Worm (Caenorhabditis elegans) whole organism, L2 larva: ENCODE data around the gene srt-37.

Source experiments
- ama-1 ChIP-seq: fragments of 150-350 bp; optimal IDR thresholded peaks from 2 replicates; lab custom pipeline; 2018; ENCODE audit warnings: inconsistent platforms
- ceh-16 ChIP-seq: fragments of 150-350 bp; optimal IDR thresholded peaks from 2 replicates; lab custom pipeline; 2014; ENCODE audit warnings: missing biosample characterization, missing genetic modification characterization
- ceh-82 ChIP-seq: fragments of 150-350 bp; optimal IDR thresholded peaks from 2 replicates; lab custom pipeline; 2014; ENCODE audit warnings: missing biosample characterization, missing genetic modification characterization
- dmd-4 ChIP-seq: sonication (generic microtip); optimal IDR thresholded peaks from 2 replicates; lab custom pipeline; 2017; ENCODE audit warnings: missing biosample characterization, missing genetic modification characterization
- fos-1 ChIP-seq: fragments of 150-350 bp; optimal IDR thresholded peaks from 2 replicates; lab custom pipeline; 2014; ENCODE audit warnings: missing biosample characterization, missing genetic modification characterization
- lsy-2 ChIP-seq, 2 experiments: fragments of 150-350 bp in 1 of 2; sonication (generic microtip) in 1 of 2; optimal IDR thresholded peaks; 2 replicates each; lab custom pipeline; 2014 to 2017; ENCODE audit warnings: missing biosample characterization in 2 of 2, missing genetic modification characterization in 2 of 2
- nhr-10 ChIP-seq: sonication (generic microtip); optimal IDR thresholded peaks from 2 replicates; lab custom pipeline; 2017; ENCODE audit warnings: missing biosample characterization, missing genetic modification characterization
- nhr-11 ChIP-seq: fragments of 150-350 bp; optimal IDR thresholded peaks from 2 replicates; lab custom pipeline; 2014; ENCODE audit warnings: missing biosample characterization, missing genetic modification characterization
- nhr-237 ChIP-seq: fragments of 150-350 bp; optimal IDR thresholded peaks from 2 replicates; lab custom pipeline; 2014; ENCODE audit warnings: missing biosample characterization, missing genetic modification characterization
- unc-62 ChIP-seq: fragments of 150-350 bp; optimal IDR thresholded peaks from 2 replicates; lab custom pipeline; 2014; ENCODE audit warnings: missing biosample characterization, missing genetic modification reagents, missing genetic modification characterization

- TF ChIP-seq nhr-237 (no peak), unc-62 (GFP tag; lab: Kevin White, UChicago) (no peak), nhr-11 (tag; lab: Kevin White, UChicago) (no peak), fos-1 (no peak), nhr-10 (no peak), lsy-2 (tag; optimal IDR thresholded peaks at IDR 0.05; lab: Kevin White, UChicago) (no peak), ceh-16 (tag; lab: Kevin White, UChicago) (no peak), ama-1 (lab: Kevin White, UChicago) (no peak), dmd-4 (tag; lab: Kevin White, UChicago) (no peak), ceh-82 (tag; lab: Kevin White, UChicago) (no peak)
Measured at ce11 chrV:4241555-4241954, 40.0 kb downstream of the srt-37 start.
